Worm (Caenorhabditis elegans) whole organism, L4 larva: ENCODE measurements around the gene clec-64.

Experiments used
- D1046.2 ChIP-seq: fragments of 200-800 bp; sonication (Bioruptor generic); IDR thresholded peaks from 2 replicates; pipeline ENCODE4 v1.3.6; 2022; ENCODE audit warnings: missing genetic modification characterization, missing compliant biosample characterization
- F44E2.7 ChIP-seq: fragments of 200-800 bp; sonication (Bioruptor generic); IDR thresholded peaks from 2 replicates; pipeline ENCODE4 v2.1.2; 2022; ENCODE audit warnings: missing genetic modification characterization, missing compliant biosample characterization
- T20F7.1 ChIP-seq: fragments of 200-800 bp; sonication (Bioruptor generic); optimal IDR thresholded peaks from 2 replicates; lab custom pipeline; 2018; ENCODE audit warnings: mild to moderate bottlenecking, missing genetic modification characterization, missing compliant biosample characterization
- ZK337.2 ChIP-seq: fragments of 200-800 bp; sonication (Bioruptor generic); IDR thresholded peaks from 2 replicates; pipeline ENCODE4 v1.3.6; 2022; ENCODE audit warnings: missing genetic modification reagents, missing genetic modification characterization, missing compliant biosample characterization
- ZK546.5 ChIP-seq, 2 experiments: sonication (generic microtip); optimal IDR thresholded peaks; 2 replicates each; lab custom pipeline; 2017; ENCODE audit warnings: missing biosample characterization in 2 of 2, missing genetic modification characterization in 2 of 2
- ama-1 ChIP-seq: fragments of 150-350 bp; optimal IDR thresholded peaks from 2 replicates; lab custom pipeline; 2014; ENCODE audit warnings: inconsistent platforms, mixed read lengths
- arid-1 ChIP-seq: fragments of 200-800 bp; sonication (Bioruptor generic); conservative IDR thresholded peaks from 2 replicates; pipeline ENCODE4 v1.3.6; 2022; ENCODE audit warnings: missing genetic modification reagents, missing genetic modification characterization, missing compliant biosample characterization
- ceh-20 ChIP-seq: fragments of 200-800 bp; sonication (Bioruptor generic); IDR thresholded peaks from 2 replicates; pipeline ENCODE4 v1.3.6; 2022; ENCODE audit warnings: missing genetic modification reagents, missing genetic modification characterization, missing compliant biosample characterization
- ceh-32 ChIP-seq: sonication (generic microtip); optimal IDR thresholded peaks from 2 replicates; lab custom pipeline; 2016; ENCODE audit warnings: mild to moderate bottlenecking, missing genetic modification characterization, missing compliant biosample characterization; ENCODE audit not compliant: poor library complexity
- ctbp-1 ChIP-seq: fragments of 200-800 bp; sonication (Bioruptor generic); IDR thresholded peaks from 2 replicates; pipeline ENCODE4 v1.3.6; 2022; ENCODE audit warnings: missing genetic modification reagents, missing genetic modification characterization, missing compliant biosample characterization
- daf-12 ChIP-seq: fragments of 150-350 bp; optimal IDR thresholded peaks from 2 replicates; lab custom pipeline; 2014; ENCODE audit warnings: missing biosample characterization, missing genetic modification reagents, missing genetic modification characterization
- daf-8 ChIP-seq: fragments of 200-800 bp; sonication (Bioruptor generic); IDR thresholded peaks from 2 replicates; pipeline ENCODE4 v1.3.6; 2022; ENCODE audit warnings: missing genetic modification characterization, missing compliant biosample characterization
- dmd-6 ChIP-seq: fragments of 200-800 bp; sonication (Bioruptor generic); IDR thresholded peaks from 2 replicates; pipeline ENCODE4 v1.3.6; 2022; ENCODE audit warnings: missing genetic modification reagents, missing genetic modification characterization, missing compliant biosample characterization
- dmd-8 ChIP-seq: fragments of 200-800 bp; sonication (Bioruptor generic); IDR thresholded peaks from 2 replicates; pipeline ENCODE4 v1.3.6; 2022; ENCODE audit warnings: missing genetic modification characterization, missing compliant biosample characterization
- dpl-1 ChIP-seq: fragments of 150-350 bp; optimal IDR thresholded peaks from 2 replicates; lab custom pipeline; 2014; ENCODE audit warnings: missing biosample characterization, missing genetic modification reagents, missing genetic modification characterization
- egl-27 ChIP-seq: sonication (generic microtip); optimal IDR thresholded peaks from 3 replicates; lab custom pipeline; 2017; ENCODE audit warnings: missing biosample characterization, missing genetic modification reagents, missing genetic modification characterization
- egl-43 ChIP-seq: fragments of 200-800 bp; sonication (Bioruptor generic); IDR thresholded peaks from 2 replicates; pipeline ENCODE4 v1.3.6; 2022; ENCODE audit warnings: missing genetic modification reagents, missing genetic modification characterization, missing compliant biosample characterization
- fos-1 ChIP-seq: fragments of 150-350 bp; optimal IDR thresholded peaks from 2 replicates; lab custom pipeline; 2014; ENCODE audit warnings: missing biosample characterization, missing genetic modification characterization
- hif-1 ChIP-seq, 2 experiments: sonication (generic microtip); optimal IDR thresholded peaks; 2 replicates each; lab custom pipeline; 2016 to 2017; ENCODE audit warnings: missing compliant biosample characterization in 2 of 2, missing genetic modification characterization in 2 of 2, missing genetic modification reagents in 2 of 2, missing genotype in 2 of 2, mild to moderate bottlenecking in 1 of 2
- hlh-11 ChIP-seq: fragments of 200-800 bp; sonication (Bioruptor generic); optimal IDR thresholded peaks from 2 replicates; lab custom pipeline; 2018; ENCODE audit warnings: mild to moderate bottlenecking, missing genetic modification characterization, missing compliant biosample characterization
- hmg-1.1 ChIP-seq: fragments of 200-800 bp; sonication (Bioruptor generic); IDR thresholded peaks from 2 replicates; pipeline ENCODE4 v1.3.6; 2022; ENCODE audit warnings: missing genetic modification reagents, missing genetic modification characterization, missing compliant biosample characterization
- jun-1 ChIP-seq: fragments of 150-350 bp; optimal IDR thresholded peaks from 2 replicates; lab custom pipeline; 2014; ENCODE audit warnings: missing biosample characterization, missing genetic modification reagents, missing genetic modification characterization
- lin-1 ChIP-seq: fragments of 200-800 bp; sonication (Bioruptor generic); IDR thresholded peaks from 2 replicates; pipeline ENCODE4 v1.3.6; 2022; ENCODE audit warnings: missing genetic modification reagents, missing genetic modification characterization, missing compliant biosample characterization
- lin-15B ChIP-seq: fragments of 150-350 bp; sonication (generic microtip); optimal IDR thresholded peaks from 3 replicates; lab custom pipeline; 2014; ENCODE audit warnings: missing biosample characterization, missing genetic modification characterization
- lsy-2 ChIP-seq, 2 experiments: fragments of 150-350 bp in 1 of 2; sonication (generic microtip) in 1 of 2; optimal IDR thresholded peaks; 2 replicates each; lab custom pipeline; 2014 to 2017; ENCODE audit warnings: missing biosample characterization in 2 of 2, missing genetic modification characterization in 2 of 2
- madf-5 ChIP-seq, 2 experiments: fragments of 200-800 bp; sonication (Bioruptor generic); IDR thresholded peaks; 2 replicates each; pipeline ENCODE4 v1.3.6; 2022; ENCODE audit warnings: missing compliant biosample characterization in 2 of 2, missing genetic modification characterization in 2 of 2
- mdl-1 ChIP-seq, 2 experiments: fragments of 150-350 bp in 1 of 2; sonication (generic microtip) in 1 of 2; optimal IDR thresholded peaks; 2 replicates each; lab custom pipeline; 2014 to 2017; ENCODE audit warnings: missing biosample characterization in 2 of 2, missing genetic modification characterization in 2 of 2
- mep-1 ChIP-seq: fragments of 150-350 bp; sonication (generic microtip); optimal IDR thresholded peaks from 3 replicates; lab custom pipeline; 2014; ENCODE audit warnings: missing biosample characterization, missing genetic modification characterization
- mxl-3 ChIP-seq: fragments of 200-800 bp; sonication (Bioruptor generic); optimal IDR thresholded peaks from 2 replicates; lab custom pipeline; 2018; ENCODE audit warnings: mild to moderate bottlenecking, missing genetic modification characterization, missing compliant biosample characterization
- nhr-10 ChIP-seq: fragments of 150-350 bp; optimal IDR thresholded peaks from 2 replicates; lab custom pipeline; 2014; ENCODE audit warnings: missing biosample characterization, missing genetic modification characterization
- nhr-111 ChIP-seq: fragments of 200-800 bp; sonication (Bioruptor generic); optimal IDR thresholded peaks from 2 replicates; lab custom pipeline; 2018; ENCODE audit warnings: mild to moderate bottlenecking, missing genetic modification characterization, missing compliant biosample characterization
- nhr-25 ChIP-seq: sonication (generic microtip); optimal IDR thresholded peaks from 2 replicates; lab custom pipeline; 2017; ENCODE audit warnings: missing genetic modification characterization, mild to moderate bottlenecking, missing compliant biosample characterization, antibody characterized with exemption, moderate library complexity, borderline replicate concordance; ENCODE audit not compliant: insufficient read depth
- nhr-41 ChIP-seq: fragments of 200-800 bp; sonication (Bioruptor generic); IDR thresholded peaks from 2 replicates; pipeline ENCODE4 v1.3.6; 2022; ENCODE audit warnings: missing genetic modification reagents, missing genetic modification characterization, missing compliant biosample characterization
- nhr-6 ChIP-seq: fragments of 150-350 bp; optimal IDR thresholded peaks from 2 replicates; lab custom pipeline; 2014; ENCODE audit warnings: missing biosample characterization, missing genetic modification characterization
- pha-4 ChIP-seq, 2 experiments: fragments of 150-350 bp in 1 of 2; fragments of 200-800 bp in 1 of 2; sonication (Bioruptor generic) in 1 of 2; IDR thresholded peaks in 1 of 2; optimal IDR thresholded peaks in 1 of 2; 2 replicates each; pipeline versions ENCODE4 v1.3.6 to Lab custom; 2014 to 2022; ENCODE audit warnings: missing genetic modification characterization in 2 of 2, missing genetic modification reagents in 2 of 2, missing biosample characterization in 1 of 2, missing compliant biosample characterization in 1 of 2
- php-3 ChIP-seq: fragments of 200-800 bp; sonication (Bioruptor generic); IDR thresholded peaks from 2 replicates; pipeline ENCODE4 v1.3.6; 2022; ENCODE audit warnings: missing genetic modification reagents, missing genetic modification characterization, missing compliant biosample characterization
- pqm-1 ChIP-seq: sonication (generic microtip); optimal IDR thresholded peaks from 2 replicates; lab custom pipeline; 2017; ENCODE audit warnings: missing biosample characterization, missing genetic modification characterization
- sdz-12 ChIP-seq: fragments of 200-800 bp; sonication (Bioruptor generic); optimal IDR thresholded peaks from 2 replicates; lab custom pipeline; 2018; ENCODE audit warnings: mild to moderate bottlenecking, missing genetic modification characterization, missing compliant biosample characterization
- skn-1 ChIP-seq: fragments of 150-350 bp; optimal IDR thresholded peaks from 2 replicates; lab custom pipeline; 2014; ENCODE audit warnings: missing biosample characterization, missing genetic modification characterization
- snpc-1.2 ChIP-seq: fragments of 200-800 bp; sonication (Bioruptor generic); IDR thresholded peaks from 2 replicates; pipeline ENCODE4 v1.3.6; 2022; ENCODE audit warnings: missing genetic modification reagents, missing genetic modification characterization, missing compliant biosample characterization
- tag-97 ChIP-seq: fragments of 200-800 bp; sonication (Bioruptor generic); IDR thresholded peaks from 2 replicates; pipeline ENCODE4 v1.3.6; 2022; ENCODE audit warnings: missing genetic modification characterization, missing compliant biosample characterization
- tra-1 ChIP-seq: fragments of 200-800 bp; sonication (Bioruptor generic); IDR thresholded peaks from 2 replicates; pipeline ENCODE4 v1.3.6; 2022; ENCODE audit warnings: missing genetic modification reagents, missing genetic modification characterization, missing compliant biosample characterization
- unc-39 ChIP-seq: sonication (generic microtip); optimal IDR thresholded peaks from 2 replicates; lab custom pipeline; 2017; ENCODE audit warnings: missing biosample characterization, missing genetic modification characterization
- vab-7 ChIP-seq: fragments of 200-800 bp; sonication (Bioruptor generic); IDR thresholded peaks from 2 replicates; pipeline ENCODE4 v1.3.6; 2022; ENCODE audit warnings: missing genetic modification reagents, missing genetic modification characterization, missing compliant biosample characterization
- zag-1 ChIP-seq: fragments of 150-350 bp; optimal IDR thresholded peaks from 2 replicates; lab custom pipeline; 2014; ENCODE audit warnings: missing biosample characterization, missing genetic modification characterization
- zfp-3 ChIP-seq: fragments of 200-800 bp; sonication (Bioruptor generic); conservative IDR thresholded peaks from 2 replicates; pipeline ENCODE4 v1.3.6; 2022; ENCODE audit warnings: missing genetic modification reagents, missing genetic modification characterization, missing compliant biosample characterization
- zip-11 ChIP-seq: fragments of 200-800 bp; sonication (Bioruptor generic); IDR thresholded peaks from 2 replicates; pipeline ENCODE4 v1.3.6; 2022; ENCODE audit warnings: missing genetic modification characterization, missing compliant biosample characterization
- zip-2 ChIP-seq: fragments of 150-350 bp; optimal IDR thresholded peaks from 2 replicates; lab custom pipeline; 2014; ENCODE audit warnings: missing biosample characterization, missing genetic modification characterization
- ztf-11 ChIP-seq: fragments of 150-350 bp; optimal IDR thresholded peaks from 2 replicates; lab custom pipeline; 2014; ENCODE audit warnings: missing biosample characterization, missing genetic modification characterization

Gene clec-64

ce11 chrII:12944587-12945126 is 46.6 kb downstream of the clec-64 start (continued):
- TF ChIP-seq pha-4 (GFP tag; IDR thresholded peaks at IDR 0.05; lab: Robert Waterston, UW): peak; percentile 95
- no peak for TF ChIP-seq pha-4 (tag; optimal IDR thresholded peaks at IDR 0.05; lab: Kevin White, UChicago)
- no peak for TF ChIP-seq daf-12 (tag; lab: Kevin White, UChicago)
- peak; percentile 71 for TF ChIP-seq dmd-8
- peak; percentile 88 for TF ChIP-seq sdz-12
- TF ChIP-seq T20F7.1: no peak
- peak; percentile 86 to 95 for TF ChIP-seq mdl-1 (tag; optimal IDR thresholded peaks at IDR 0.05; lab: Kevin White, UChicago)
- TF ChIP-seq snpc-1.2 (GFP tag; lab: Robert Waterston, UW): peak; percentile 84
- peak; percentile 95 for TF ChIP-seq nhr-111
- TF ChIP-seq mxl-3: peak; percentile 90
- TF ChIP-seq ceh-32 (tag; lab: Kevin White, UChicago): peak; percentile 23
- TF ChIP-seq arid-1 (GFP tag; lab: Robert Waterston, UW): peak; percentile 86
- peak; percentile 73 for TF ChIP-seq ceh-20 (GFP tag; lab: Robert Waterston, UW)
- TF ChIP-seq ama-1: peak; percentile 100
- peak; percentile 91 for TF ChIP-seq tra-1 (GFP tag; lab: Robert Waterston, UW)
- TF ChIP-seq dpl-1: peak; percentile 72
- TF ChIP-seq lsy-2 (tag; optimal IDR thresholded peaks at IDR 0.05; lab: Kevin White, UChicago): peak; percentile 76 to 86
- TF ChIP-seq zag-1: no peak
- TF ChIP-seq egl-27 (tag; lab: Kevin White, UChicago): no peak
- peak; percentile 84 for TF ChIP-seq F44E2.7 (GFP tag; lab: Robert Waterston, UW)
- peak; percentile 76 for TF ChIP-seq lin-1
- peak; percentile 89 for TF ChIP-seq nhr-41
- TF ChIP-seq fos-1: peak; percentile 18
- TF ChIP-seq php-3 (GFP tag; lab: Robert Waterston, UW): peak; percentile 87
- TF ChIP-seq hlh-11 (tag; lab: Kevin White, UChicago): peak; percentile 95
- peak; percentile 42 for TF ChIP-seq ZK337.2 (GFP tag; lab: Robert Waterston, UW)
- TF ChIP-seq pqm-1 (tag; lab: Kevin White, UChicago): peak; percentile 24
- no peak for TF ChIP-seq skn-1 (tag; lab: Kevin White, UChicago)
- TF ChIP-seq ztf-11 (tag; lab: Kevin White, UChicago): no peak
- TF ChIP-seq tag-97 (GFP tag; lab: Robert Waterston, UW): no peak
- TF ChIP-seq ZK546.5 (tag; optimal IDR thresholded peaks at IDR 0.05; lab: Kevin White, UChicago): no peak
- peak; percentile 76 for TF ChIP-seq zip-2 (tag; lab: Kevin White, UChicago)
- peak; percentile 46 for TF ChIP-seq unc-39 (tag; lab: Kevin White, UChicago)
- peak; percentile 70 to 81 for TF ChIP-seq hif-1 (tag; optimal IDR thresholded peaks at IDR 0.05; lab: Kevin White, UChicago)
- peak; percentile 88 for TF ChIP-seq D1046.2 (GFP tag; lab: Robert Waterston, UW)
- TF ChIP-seq zfp-3 (GFP tag; lab: Robert Waterston, UW): peak; percentile 91
- peak; percentile 77 for TF ChIP-seq nhr-10 (tag; lab: Kevin White, UChicago)
- no peak for TF ChIP-seq zip-11
- TF ChIP-seq dmd-6 (GFP tag; lab: Robert Waterston, UW): peak; percentile 90; the same call in 1 of the 2 replicates
- TF ChIP-seq nhr-6 (tag; lab: Kevin White, UChicago): peak; percentile 87
- TF ChIP-seq jun-1 (tag; lab: Kevin White, UChicago): peak; percentile 73
- peak; percentile 2 for TF ChIP-seq lin-15B (tag; lab: Kevin White, UChicago)
- TF ChIP-seq, all 104 proteins: peak for 85

DNA sequence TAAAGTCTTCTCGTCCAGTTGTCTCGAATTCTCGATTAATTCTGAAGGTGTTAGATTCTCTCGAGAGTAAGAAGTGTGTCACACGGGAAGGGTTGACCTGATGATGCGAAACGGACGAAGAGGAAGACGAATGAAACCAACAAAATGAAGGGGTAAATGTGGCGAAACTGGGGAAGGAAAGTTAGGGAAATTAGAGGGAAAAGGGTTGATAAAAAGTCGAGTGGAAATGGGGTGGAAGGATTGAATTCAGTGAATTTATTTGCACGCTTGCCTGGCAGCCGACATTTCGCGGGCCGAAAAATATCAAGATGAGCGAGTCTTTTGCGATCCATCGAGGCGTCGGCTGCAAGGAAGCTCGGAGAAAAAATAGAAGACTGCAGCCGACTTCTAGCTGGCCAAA is 50.1 kb downstream of the clec-64 start, which contains the start of gene F58G1.7:
F58G1.7 (minus strand) TSS at position 101 of the 400 bp plus-strand sequence.
- TF ChIP-seq nhr-25 (tag; lab: Kevin White, UChicago): no peak
- TF ChIP-seq T20F7.1: no peak
- TF ChIP-seq lin-15B (tag; lab: Kevin White, UChicago): no peak
- no peak for TF ChIP-seq tag-97 (GFP tag; lab: Robert Waterston, UW)
- TF ChIP-seq vab-7 (GFP tag; lab: Robert Waterston, UW): no peak
- no peak for TF ChIP-seq fos-1
- TF ChIP-seq lsy-2 (tag; optimal IDR thresholded peaks at IDR 0.05; lab: Kevin White, UChicago): no peak
- no peak for TF ChIP-seq hmg-1.1 (GFP tag; lab: Robert Waterston, UW)
- TF ChIP-seq egl-43 (GFP tag; lab: Robert Waterston, UW): no peak
- no peak for TF ChIP-seq skn-1 (tag; lab: Kevin White, UChicago)
- no peak for TF ChIP-seq daf-8 (GFP tag; lab: Robert Waterston, UW)
- no peak for TF ChIP-seq D1046.2 (GFP tag; lab: Robert Waterston, UW)
- no peak for TF ChIP-seq mep-1 (tag; lab: Kevin White, UChicago)
- no peak for TF ChIP-seq ctbp-1 (GFP tag; lab: Robert Waterston, UW)
- TF ChIP-seq ztf-11 (tag; lab: Kevin White, UChicago): no peak
- no peak for TF ChIP-seq madf-5 (GFP tag; IDR thresholded peaks at IDR 0.05; lab: Robert Waterston, UW)
